Fruit fly (Drosophila melanogaster) whole organism, adult: ENCODE data around the gene Cpr5C.

Experiments
- CG11617 ChIP-seq: fragments of 200-800 bp; sonication (Bioruptor generic); optimal IDR thresholded peaks from 2 replicates; lab custom pipeline; 2017; ENCODE audit warnings: mild to moderate bottlenecking, missing biosample characterization, missing genetic modification reagents, missing genetic modification characterization
- Hr96 ChIP-seq: fragments of 200-800 bp; sonication (Bioruptor generic); optimal IDR thresholded peaks from 2 replicates; lab custom pipeline; 2016; ENCODE audit warnings: missing biosample characterization, missing genetic modification characterization
- bab1 ChIP-seq: fragments of 200-800 bp; sonication (Bioruptor generic); optimal IDR thresholded peaks from 3 replicates; lab custom pipeline; 2019; ENCODE audit warnings: missing biosample characterization, mild to moderate bottlenecking, missing genetic modification characterization, moderate library complexity

dm6 chrX:5789187-5789586 is 15.3 kb upstream of the Cpr5C start, which contains the start of gene CG15767:
- no peak for TF ChIP-seq Hr96
- TF ChIP-seq bab1 (GFP tag; lab: Kevin White, UChicago) = no peak
- TF ChIP-seq CG11617 (GFP tag; lab: Kevin White, UChicago) = no peak
